Worm (Caenorhabditis elegans) whole organism, young adult: ENCODE measurements around the gene Y41E3.8.

ENCODE experiments used
- B0261.1 ChIP-seq: sonication (generic microtip); optimal IDR thresholded peaks from 2 replicates; lab custom pipeline; 2016; ENCODE audit warnings: mild to moderate bottlenecking, missing genetic modification characterization, moderate library complexity, missing compliant biosample characterization
- B0336.3 ChIP-seq: fragments of 200-800 bp; sonication (Bioruptor generic); IDR thresholded peaks from 2 replicates; pipeline ENCODE4 v1.3.6; 2022; ENCODE audit warnings: missing genetic modification characterization, missing compliant biosample characterization
- C06A6.2 ChIP-seq: fragments of 200-800 bp; sonication (Bioruptor generic); conservative IDR thresholded peaks from 2 replicates; pipeline ENCODE4 v1.3.6; 2022; ENCODE audit warnings: missing genetic modification characterization, missing compliant biosample characterization
- F22D6.2 ChIP-seq: sonication (generic microtip); optimal IDR thresholded peaks from 2 replicates; lab custom pipeline; 2016; ENCODE audit warnings: mild to moderate bottlenecking, missing genetic modification characterization, missing compliant biosample characterization
- F33H1.4 ChIP-seq: fragments of 200-800 bp; sonication (Bioruptor generic); IDR thresholded peaks from 2 replicates; pipeline ENCODE4 v1.3.6; 2022; ENCODE audit warnings: missing genetic modification reagents, missing genetic modification characterization, missing compliant biosample characterization
- F39B2.1 ChIP-seq: fragments of 200-800 bp; sonication (Bioruptor generic); IDR thresholded peaks from 2 replicates; pipeline ENCODE4 v1.3.6; 2022; ENCODE audit warnings: missing genetic modification reagents, missing genetic modification characterization, missing compliant biosample characterization
- F52B5.7 ChIP-seq: sonication (generic microtip); optimal IDR thresholded peaks from 2 replicates; lab custom pipeline; 2016; ENCODE audit warnings: mild to moderate bottlenecking, missing genetic modification characterization, missing compliant biosample characterization
- K11D2.4 ChIP-seq: fragments of 200-800 bp; sonication (Bioruptor generic); IDR thresholded peaks from 2 replicates; pipeline ENCODE4 v1.3.6; 2022; ENCODE audit warnings: missing genetic modification reagents, missing genetic modification characterization, missing compliant biosample characterization
- K12H6.12 ChIP-seq: fragments of 200-800 bp; sonication (Bioruptor generic); optimal IDR thresholded peaks from 2 replicates; lab custom pipeline; 2018; ENCODE audit warnings: mild to moderate bottlenecking, missing genetic modification characterization, missing compliant biosample characterization
- T07F8.4 ChIP-seq: sonication (generic microtip); optimal IDR thresholded peaks from 2 replicates; lab custom pipeline; 2016; ENCODE audit warnings: mild to moderate bottlenecking, missing genetic modification characterization, moderate library complexity, missing compliant biosample characterization
- Y53G8AR.9 ChIP-seq: fragments of 200-800 bp; sonication (Bioruptor generic); conservative IDR thresholded peaks from 2 replicates; pipeline ENCODE4 v1.3.6; 2022; ENCODE audit warnings: missing genetic modification reagents, missing genetic modification characterization, missing compliant biosample characterization
- Y95B8A.8 ChIP-seq: fragments of 200-800 bp; sonication (Bioruptor generic); IDR thresholded peaks from 2 replicates; pipeline ENCODE4 v1.3.6; 2022; ENCODE audit warnings: missing genetic modification reagents, missing genetic modification characterization, missing compliant biosample characterization
- attf-6 ChIP-seq: fragments of 200-800 bp; sonication (Bioruptor generic); IDR thresholded peaks from 2 replicates; pipeline ENCODE4 v1.3.6; 2022; ENCODE audit warnings: missing genetic modification reagents, missing genetic modification characterization, missing compliant biosample characterization
- bed-2 ChIP-seq: fragments of 200-800 bp; sonication (Bioruptor generic); IDR thresholded peaks from 2 replicates; pipeline ENCODE4 v1.3.6; 2022; ENCODE audit warnings: missing genetic modification reagents, missing genetic modification characterization, missing compliant biosample characterization
- cebp-1 ChIP-seq, 2 experiments: fragments of 200-800 bp in 1 of 2; sonication (Bioruptor generic) in 1 of 2; sonication (generic microtip) in 1 of 2; IDR thresholded peaks in 1 of 2; optimal IDR thresholded peaks in 1 of 2; 2 replicates each; pipeline versions ENCODE4 v1.3.6 to Lab custom; 2017 to 2022; ENCODE audit warnings: missing compliant biosample characterization in 2 of 2, missing genetic modification characterization in 2 of 2, mild to moderate bottlenecking in 1 of 2, missing genetic modification reagents in 1 of 2, moderate library complexity in 1 of 2
- ceh-27 ChIP-seq: fragments of 200-800 bp; sonication (Bioruptor generic); optimal IDR thresholded peaks from 2 replicates; lab custom pipeline; 2018; ENCODE audit warnings: mild to moderate bottlenecking, missing genetic modification characterization, moderate library complexity, missing compliant biosample characterization
- ceh-58 ChIP-seq: fragments of 200-800 bp; sonication (Bioruptor generic); IDR thresholded peaks from 2 replicates; pipeline ENCODE4 v1.3.6; 2022; ENCODE audit warnings: missing genetic modification characterization, missing compliant biosample characterization
- dox-1 ChIP-seq: fragments of 200-800 bp; sonication (Bioruptor generic); IDR thresholded peaks from 2 replicates; pipeline ENCODE4 v1.3.6; 2022; ENCODE audit warnings: missing genetic modification reagents, missing genetic modification characterization, missing compliant biosample characterization
- dpff-1 ChIP-seq: sonication (generic microtip); optimal IDR thresholded peaks from 2 replicates; lab custom pipeline; 2017; ENCODE audit warnings: mild to moderate bottlenecking, missing genetic modification characterization, missing compliant biosample characterization
- efl-1 ChIP-seq: fragments of 150-350 bp; optimal IDR thresholded peaks from 2 replicates; lab custom pipeline; 2014; ENCODE audit warnings: missing biosample characterization, missing genetic modification reagents, missing genetic modification characterization
- egl-44 ChIP-seq: fragments of 200-800 bp; sonication (Bioruptor generic); IDR thresholded peaks from 2 replicates; pipeline ENCODE4 v1.3.6; 2022; ENCODE audit warnings: missing genetic modification reagents, missing genetic modification characterization, missing compliant biosample characterization
- fkh-3 ChIP-seq: sonication (generic microtip); optimal IDR thresholded peaks from 2 replicates; lab custom pipeline; 2016; ENCODE audit warnings: mild to moderate bottlenecking, missing genetic modification characterization, missing compliant biosample characterization
- him-1 ChIP-seq: sonication (generic microtip); optimal IDR thresholded peaks from 2 replicates; lab custom pipeline; 2016; ENCODE audit warnings: missing genotype, missing genetic modification reagents, missing genetic modification characterization, missing compliant biosample characterization
- hrde-1 ChIP-seq: sonication (generic microtip); optimal IDR thresholded peaks from 2 replicates; lab custom pipeline; 2016; ENCODE audit warnings: missing genetic modification characterization, mild to moderate bottlenecking, missing compliant biosample characterization, moderate library complexity, missing genotype, missing genetic modification reagents, borderline replicate concordance
- hsf-1 ChIP-seq: fragments of 200-800 bp; sonication (Bioruptor generic); IDR thresholded peaks from 2 replicates; pipeline ENCODE4 v1.3.6; 2022; ENCODE audit warnings: missing genetic modification reagents, missing genetic modification characterization, missing compliant biosample characterization
- lag-1 ChIP-seq: fragments of 200-800 bp; sonication (Bioruptor generic); IDR thresholded peaks from 2 replicates; pipeline ENCODE4 v1.3.6; 2022; ENCODE audit warnings: missing genetic modification reagents, missing genetic modification characterization, missing compliant biosample characterization
- lin-26 ChIP-seq: fragments of 200-800 bp; sonication (Bioruptor generic); IDR thresholded peaks from 2 replicates; pipeline ENCODE4 v1.3.6; 2022; ENCODE audit warnings: missing genetic modification reagents, missing genetic modification characterization, missing compliant biosample characterization
- lin-54 ChIP-seq: fragments of 200-800 bp; sonication (Bioruptor generic); optimal IDR thresholded peaks from 2 replicates; lab custom pipeline; 2018; ENCODE audit warnings: mild to moderate bottlenecking, missing genetic modification characterization, missing compliant biosample characterization
- lsy-27 ChIP-seq: sonication (generic microtip); optimal IDR thresholded peaks from 2 replicates; lab custom pipeline; 2017; ENCODE audit warnings: missing genetic modification characterization, mild to moderate bottlenecking, missing compliant biosample characterization, antibody characterized with exemption, missing genotype, borderline replicate concordance; ENCODE audit not compliant: insufficient read depth
- mcd-1 ChIP-seq: fragments of 200-800 bp; sonication (Bioruptor generic); IDR thresholded peaks from 2 replicates; pipeline ENCODE4 v1.3.6; 2022; ENCODE audit warnings: missing genetic modification reagents, missing genetic modification characterization, missing compliant biosample characterization
- nfya-1 ChIP-seq: sonication (generic microtip); optimal IDR thresholded peaks from 2 replicates; lab custom pipeline; 2017; ENCODE audit warnings: antibody characterized with exemption, missing compliant biosample characterization, missing genetic modification characterization, borderline replicate concordance; ENCODE audit not compliant: insufficient read depth
- nfya-2 ChIP-seq: fragments of 200-800 bp; sonication (Bioruptor generic); IDR thresholded peaks from 2 replicates; pipeline ENCODE4 v1.3.6; 2022; ENCODE audit warnings: missing genetic modification reagents, missing genetic modification characterization, missing compliant biosample characterization
- nfyb-1 ChIP-seq: fragments of 200-800 bp; sonication (Bioruptor generic); IDR thresholded peaks from 2 replicates; pipeline ENCODE4 v1.3.6; 2022; ENCODE audit warnings: missing genetic modification reagents, missing genetic modification characterization, missing compliant biosample characterization
- nhr-120 ChIP-seq: fragments of 200-800 bp; sonication (Bioruptor generic); IDR thresholded peaks from 2 replicates; pipeline ENCODE4 v1.3.6; 2022; ENCODE audit warnings: missing genetic modification characterization, missing compliant biosample characterization
- nhr-90 ChIP-seq: sonication (generic microtip); optimal IDR thresholded peaks from 2 replicates; lab custom pipeline; 2016; ENCODE audit warnings: missing genotype, mild to moderate bottlenecking, missing genetic modification characterization, missing compliant biosample characterization
- pbrm-1 ChIP-seq: fragments of 200-800 bp; sonication (Bioruptor generic); IDR thresholded peaks from 2 replicates; pipeline ENCODE4 v1.3.6; 2022; ENCODE audit warnings: missing genetic modification reagents, missing genetic modification characterization, missing compliant biosample characterization
- repo-1 ChIP-seq: sonication (generic microtip); optimal IDR thresholded peaks from 2 replicates; lab custom pipeline; 2017; ENCODE audit warnings: mild to moderate bottlenecking, missing genetic modification characterization, missing compliant biosample characterization
- rpc-1 ChIP-seq, 2 experiments: fragments of 150-350 bp in 1 of 2; sonication (generic microtip) in 1 of 2; optimal IDR thresholded peaks; 2 replicates each; lab custom pipeline; 2014 to 2018; ENCODE audit warnings: missing biosample characterization in 1 of 2, missing genetic modification characterization in 1 of 2, missing genetic modification reagents in 1 of 2, missing genotype in 1 of 2
- snpc-1.1 ChIP-seq: sonication (generic microtip); optimal IDR thresholded peaks from 2 replicates; lab custom pipeline; 2017; ENCODE audit warnings: missing genetic modification characterization, mild to moderate bottlenecking, missing compliant biosample characterization, antibody characterized with exemption, moderate library complexity, missing genotype, missing genetic modification reagents; ENCODE audit not compliant: insufficient read depth
- snpc-4 ChIP-seq, 5 experiments: fragments of 150-350 bp in 1 of 5; sonication (generic microtip) in 4 of 5; optimal IDR thresholded peaks; 2 replicates each; lab custom pipeline; 2014 to 2018; ENCODE audit warnings: missing genetic modification characterization in 5 of 5, missing biosample characterization in 3 of 5, antibody characterized with exemption in 2 of 5, mild to moderate bottlenecking in 2 of 5, missing compliant biosample characterization in 2 of 5, missing genotype in 2 of 5, moderate library complexity in 2 of 5, missing genetic modification reagents in 1 of 5
- somi-1 ChIP-seq: fragments of 200-800 bp; sonication (Bioruptor generic); optimal IDR thresholded peaks from 2 replicates; lab custom pipeline; 2018; ENCODE audit warnings: mild to moderate bottlenecking, missing genetic modification characterization, missing compliant biosample characterization
- sptf-2 ChIP-seq: fragments of 200-800 bp; sonication (Bioruptor generic); optimal IDR thresholded peaks from 2 replicates; lab custom pipeline; 2018; ENCODE audit warnings: mild to moderate bottlenecking, missing genetic modification characterization, missing compliant biosample characterization
- unc-62 ChIP-seq: fragments of 150-350 bp; optimal IDR thresholded peaks from 2 replicates; lab custom pipeline; 2014; ENCODE audit warnings: missing biosample characterization, missing genetic modification reagents, missing genetic modification characterization
- xnd-1 ChIP-seq: sonication (generic microtip); optimal IDR thresholded peaks from 2 replicates; lab custom pipeline; 2016; ENCODE audit warnings: missing genotype, missing genetic modification reagents, missing genetic modification characterization, missing compliant biosample characterization
- zfh-2 ChIP-seq: fragments of 200-800 bp; sonication (Bioruptor generic); conservative IDR thresholded peaks from 2 replicates; pipeline ENCODE4 v1.3.6; 2022; ENCODE audit warnings: missing genetic modification reagents, missing genetic modification characterization, missing compliant biosample characterization

Y41E3.8 gene

DNA sequence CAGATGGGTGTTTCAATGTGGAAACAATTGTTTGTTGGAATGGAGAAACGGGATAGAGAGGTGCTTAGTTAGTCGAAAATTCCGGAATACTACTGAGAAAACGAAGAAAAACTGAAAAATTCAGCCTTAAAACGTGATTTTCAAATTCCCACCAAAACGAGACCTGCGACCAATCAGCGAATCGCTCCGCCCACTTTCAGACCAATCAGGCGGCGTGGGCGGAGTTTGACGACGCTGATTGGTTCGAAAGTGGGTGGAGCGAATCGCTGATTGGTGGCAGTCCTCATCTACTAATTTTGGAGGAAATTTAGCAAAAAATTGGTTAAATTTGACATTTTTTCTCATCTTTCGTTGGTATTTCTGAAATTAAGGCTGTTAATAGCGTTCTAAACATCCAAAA is 1.4 kb downstream of the Y41E3.8 start:
- no peak for TF ChIP-seq lin-26 (GFP tag; lab: Robert Waterston, UW)
- 0 out of 2 replicates have a peak, but pooled peaks have one; percentile 52 for TF ChIP-seq nfya-2 (GFP tag; lab: Robert Waterston, UW)
- TF ChIP-seq nfyb-1 (GFP tag; lab: Robert Waterston, UW), result peak; percentile 91
- TF ChIP-seq K11D2.4 (GFP tag; lab: Robert Waterston, UW), result no peak

DNA sequence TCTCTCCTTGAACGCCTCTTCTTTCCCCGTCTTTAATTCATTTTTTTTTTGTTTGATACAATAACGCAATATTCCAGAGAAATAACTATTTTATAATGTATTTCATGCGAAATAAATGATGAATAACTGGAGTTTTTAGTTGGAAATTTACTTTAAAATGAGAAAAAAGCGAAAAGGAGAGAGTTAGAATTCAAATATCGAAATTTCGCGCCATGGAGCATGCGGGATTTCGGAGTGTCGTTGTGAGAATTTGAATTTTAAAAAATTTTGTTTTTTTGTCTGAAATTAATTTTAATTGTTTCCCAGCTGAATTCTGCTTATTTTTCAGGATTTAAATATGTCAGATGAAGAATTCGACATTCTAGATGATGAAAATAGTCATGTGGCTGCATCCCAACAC is 3.4 kb downstream of the Y41E3.8 start, which contains the start of gene fcd-2:
Gene fcd-2 (plus strand): TSS at position 327 of the 400 bp plus-strand sequence.
- TF ChIP-seq snpc-1.1 (tag; lab: Kevin White, UChicago) (peak; percentile 66), zfh-2 (no peak), sptf-2 (GFP tag; lab: Kevin White, UChicago) (no peak), F33H1.4 (GFP tag; lab: Robert Waterston, UW) (peak; percentile 37; the same call in 1 of the 2 replicates), cebp-1 (GFP tag; IDR thresholded peaks at IDR 0.05; lab: Robert Waterston, UW) (no peak), cebp-1 (tag; optimal IDR thresholded peaks at IDR 0.05; lab: Kevin White, UChicago) (peak; percentile 41), lag-1 (GFP tag; lab: Robert Waterston, UW) (no peak), attf-6 (GFP tag; lab: Robert Waterston, UW) (peak; percentile 89), T07F8.4 (tag; lab: Kevin White, UChicago) (no peak), bed-2 (GFP tag; lab: Robert Waterston, UW) (no peak), pbrm-1 (GFP tag; lab: Robert Waterston, UW) (no peak), somi-1 (GFP tag; lab: Kevin White, UChicago) (no peak), repo-1 (tag; lab: Kevin White, UChicago) (no peak), C06A6.2 (no peak), B0336.3 (GFP tag; lab: Robert Waterston, UW) (peak; percentile 26; the same call in 1 of the 2 replicates), F39B2.1 (no peak), nhr-120 (GFP tag; lab: Robert Waterston, UW) (no peak), lsy-27 (tag; lab: Kevin White, UChicago) (no peak), him-1 (tag; lab: Kevin White, UChicago) (no peak), hsf-1 (GFP tag; lab: Robert Waterston, UW) (no peak), nhr-90 (tag; lab: Kevin White, UChicago) (no peak), mcd-1 (GFP tag; lab: Robert Waterston, UW) (no peak; the same call in 1 of the 2 replicates), Y95B8A.8 (GFP tag; lab: Robert Waterston, UW) (no peak), F22D6.2 (no peak), efl-1 (GFP tag; lab: Kevin White, UChicago) (peak; percentile 96), hrde-1 (no peak), B0261.1 (tag; lab: Kevin White, UChicago) (no peak), unc-62 (GFP tag; lab: Kevin White, UChicago) (no peak), nfya-1 (tag; lab: Kevin White, UChicago) (no peak), Y53G8AR.9 (no peak), ceh-58 (GFP tag; lab: Robert Waterston, UW) (no peak), rpc-1 (optimal IDR thresholded peaks at IDR 0.05; lab: Kevin White, UChicago) (no peak), rpc-1 (tag; optimal IDR thresholded peaks at IDR 0.05; lab: Kevin White, UChicago) (no peak), snpc-4 (GFP tag; optimal IDR thresholded peaks at IDR 0.05; lab: Kevin White, UChicago) (peak; percentile 62), snpc-4 (tag; optimal IDR thresholded peaks at IDR 0.05; lab: Kevin White, UChicago) (peak in 3 of 4 experiments; percentile 60 to 89 (median 73)), dpff-1 (tag; lab: Kevin White, UChicago) (no peak), egl-44 (GFP tag; lab: Robert Waterston, UW) (no peak), dox-1 (GFP tag; lab: Robert Waterston, UW) (no peak), ceh-27 (no peak), xnd-1 (no peak), K12H6.12 (peak; percentile 1), lin-54 (GFP tag; lab: Kevin White, UChicago) (peak; percentile 92), F52B5.7 (tag; lab: Kevin White, UChicago) (no peak), fkh-3 (tag; lab: Kevin White, UChicago) (no peak)
